Fruit fly (Drosophila melanogaster) whole organism, embryonic: ENCODE data around the gene Pif1B.

ENCODE experiments used
- Asciz ChIP-seq: fragments of 200-800 bp; sonication (Bioruptor generic); optimal IDR thresholded peaks from 2 replicates; lab custom pipeline; 2017; ENCODE audit warnings: missing biosample characterization, mild to moderate bottlenecking, missing genetic modification characterization, missing genetic modification reagents
- Bteb2 ChIP-seq: fragments of 200-800 bp; sonication (Bioruptor generic); optimal IDR thresholded peaks from 2 replicates; lab custom pipeline; 2016; ENCODE audit warnings: missing biosample characterization, missing genetic modification characterization
- CG14014 ChIP-seq: fragments of 200-800 bp; sonication (Bioruptor generic); IDR thresholded peaks from 2 replicates; pipeline ENCODE4 v1.3.6; 2022; ENCODE audit warnings: missing biosample characterization, missing genetic modification characterization
- CG17328 ChIP-seq: fragments of 200-800 bp; sonication (Bioruptor generic); IDR thresholded peaks from 2 replicates; pipeline ENCODE4 v1.3.6; 2022; ENCODE audit warnings: missing biosample characterization, missing genetic modification characterization
- CG18476 ChIP-seq: fragments of 200-800 bp; sonication (Bioruptor generic); optimal IDR thresholded peaks from 2 replicates; lab custom pipeline; 2016; ENCODE audit warnings: missing biosample characterization, mild to moderate bottlenecking, missing genetic modification characterization
- CG2129 ChIP-seq: fragments of 200-800 bp; sonication (Bioruptor generic); IDR thresholded peaks from 2 replicates; pipeline ENCODE4 v1.3.6; 2022; ENCODE audit warnings: missing biosample characterization, missing genetic modification characterization; ENCODE audit not compliant: partially characterized antibody
- CG2202 ChIP-seq: fragments of 200-800 bp; sonication (Bioruptor generic); optimal IDR thresholded peaks from 2 replicates; lab custom pipeline; 2018; ENCODE audit warnings: missing biosample characterization, mild to moderate bottlenecking, missing genetic modification characterization
- CG2712 ChIP-seq: fragments of 200-800 bp; optimal IDR thresholded peaks from 3 replicates; lab custom pipeline; 2019; ENCODE audit warnings: missing biosample characterization, mild to moderate bottlenecking, missing genetic modification characterization, moderate library complexity
- CG33557 ChIP-seq: fragments of 200-800 bp; sonication (Bioruptor generic); optimal IDR thresholded peaks from 2 replicates; lab custom pipeline; 2019; ENCODE audit warnings: missing biosample characterization, mild to moderate bottlenecking, missing genetic modification characterization, moderate library complexity
- CG4360 ChIP-seq: fragments of 200-800 bp; sonication (Bioruptor generic); IDR thresholded peaks from 2 replicates; pipeline ENCODE4 v1.3.6; 2022; ENCODE audit warnings: missing biosample characterization, missing genetic modification characterization
- CG6683 ChIP-seq: fragments of 200-800 bp; sonication (Bioruptor generic); optimal IDR thresholded peaks from 2 replicates; lab custom pipeline; 2017; ENCODE audit warnings: missing biosample characterization, mild to moderate bottlenecking, missing genetic modification characterization, missing genetic modification reagents
- CG6813 ChIP-seq: fragments of 200-800 bp; sonication (Bioruptor generic); optimal IDR thresholded peaks from 2 replicates; lab custom pipeline; 2017; ENCODE audit warnings: missing biosample characterization, missing genetic modification characterization, mild to moderate bottlenecking, moderate library complexity, missing genetic modification reagents
- CG7839 ChIP-seq: fragments of 200-800 bp; sonication (Bioruptor generic); optimal IDR thresholded peaks from 3 replicates; lab custom pipeline; 2018; ENCODE audit warnings: missing biosample characterization, mild to moderate bottlenecking, missing genetic modification characterization, moderate library complexity
- CG8944 ChIP-seq: fragments of 200-800 bp; sonication (Bioruptor generic); optimal IDR thresholded peaks from 3 replicates; lab custom pipeline; 2016; ENCODE audit warnings: missing biosample characterization, missing genetic modification characterization
- CG9727 ChIP-seq: fragments of 200-800 bp; sonication (Bioruptor generic); optimal IDR thresholded peaks from 3 replicates; lab custom pipeline; 2017; ENCODE audit warnings: missing biosample characterization, mild to moderate bottlenecking, missing genetic modification characterization
- Dll ChIP-seq: fragments of 200-800 bp; sonication (Bioruptor generic); IDR thresholded peaks from 4 replicates; pipeline ENCODE4 v1.3.6; 2022; ENCODE audit warnings: missing biosample characterization, missing genetic modification characterization; ENCODE audit not compliant: partially characterized antibody
- Hey ChIP-seq: fragments of 200-800 bp; sonication (Bioruptor generic); optimal IDR thresholded peaks from 3 replicates; lab custom pipeline; 2018; ENCODE audit warnings: missing biosample characterization, mild to moderate bottlenecking, missing genetic modification characterization
- Hr3 ChIP-seq: fragments of 200-800 bp; sonication (Bioruptor generic); optimal IDR thresholded peaks from 3 replicates; lab custom pipeline; 2016; ENCODE audit warnings: missing biosample characterization, missing genetic modification characterization
- Lhr ChIP-seq: fragments of 200-800 bp; sonication (Bioruptor generic); optimal IDR thresholded peaks from 3 replicates; lab custom pipeline; 2017; ENCODE audit warnings: mild to moderate bottlenecking, missing biosample characterization, missing genetic modification reagents, missing genetic modification characterization
- MBD-R2 ChIP-seq: fragments of 200-800 bp; sonication (Bioruptor generic); IDR thresholded peaks from 2 replicates; pipeline ENCODE4 v1.3.6; 2022; ENCODE audit warnings: missing biosample characterization, missing genetic modification characterization
- Nf-YC ChIP-seq: fragments of 200-800 bp; optimal IDR thresholded peaks from 3 replicates; lab custom pipeline; 2019; ENCODE audit warnings: missing biosample characterization, mild to moderate bottlenecking, missing genetic modification characterization, moderate library complexity
- Oaz ChIP-seq: fragments of 200-800 bp; sonication (Bioruptor generic); IDR thresholded peaks from 2 replicates; pipeline ENCODE4 v1.3.6; 2022; ENCODE audit warnings: missing biosample characterization, missing genetic modification characterization
- Spps ChIP-seq: fragments of 200-800 bp; sonication (Bioruptor generic); optimal IDR thresholded peaks from 2 replicates; lab custom pipeline; 2018; ENCODE audit warnings: missing biosample characterization, mild to moderate bottlenecking, missing genetic modification characterization
- Sry-β ChIP-seq: fragments of 200-800 bp; sonication (Bioruptor generic); optimal IDR thresholded peaks from 2 replicates; lab custom pipeline; 2018; ENCODE audit warnings: missing biosample characterization, mild to moderate bottlenecking, missing genetic modification characterization, moderate library complexity
- Taf1 ChIP-seq: fragments of 200-800 bp; sonication (Bioruptor generic); IDR thresholded peaks from 2 replicates; pipeline ENCODE4 v1.3.6; 2022; ENCODE audit warnings: missing biosample characterization, missing genetic modification characterization
- YL-1 ChIP-seq: fragments of 200-800 bp; sonication (Bioruptor generic); optimal IDR thresholded peaks from 3 replicates; lab custom pipeline; 2017; ENCODE audit warnings: missing biosample characterization, mild to moderate bottlenecking, missing genetic modification characterization
- caup ChIP-seq: fragments of 200-800 bp; sonication (Bioruptor generic); optimal IDR thresholded peaks from 3 replicates; lab custom pipeline; 2017; ENCODE audit warnings: missing biosample characterization, mild to moderate bottlenecking, missing genetic modification characterization, moderate library complexity; ENCODE audit not compliant: severe bottlenecking
- chn ChIP-seq: fragments of 200-800 bp; sonication (Bioruptor generic); optimal IDR thresholded peaks from 2 replicates; lab custom pipeline; 2016; ENCODE audit warnings: missing biosample characterization, missing genetic modification characterization
- ci ChIP-seq: fragments of 200-800 bp; sonication (Bioruptor generic); IDR thresholded peaks from 3 replicates; pipeline ENCODE4 v1.3.6; 2022; ENCODE audit warnings: missing biosample characterization, missing genetic modification characterization
- crp ChIP-seq, 2 experiments: fragments of 200-800 bp; sonication (Bioruptor generic); optimal IDR thresholded peaks; 2 replicates in 1 of 2; 3 replicates in 1 of 2; lab custom pipeline; 2017; ENCODE audit warnings: missing biosample characterization in 2 of 2, missing genetic modification characterization in 2 of 2, mild to moderate bottlenecking in 1 of 2, moderate library complexity in 1 of 2
- dmrt11E ChIP-seq: fragments of 200-800 bp; sonication (Bioruptor generic); optimal IDR thresholded peaks from 3 replicates; lab custom pipeline; 2018; ENCODE audit warnings: missing biosample characterization, mild to moderate bottlenecking, missing genetic modification characterization, moderate library complexity
- dysf ChIP-seq: fragments of 200-800 bp; sonication (Bioruptor generic); IDR thresholded peaks from 3 replicates; pipeline ENCODE4 v1.3.6; 2022; ENCODE audit warnings: missing biosample characterization, missing genetic modification characterization
- ewg ChIP-seq: fragments of 200-800 bp; sonication (Bioruptor generic); optimal IDR thresholded peaks from 3 replicates; lab custom pipeline; 2017; ENCODE audit warnings: mild to moderate bottlenecking, missing biosample characterization, missing genetic modification reagents, missing genetic modification characterization
- gcm2 ChIP-seq: fragments of 200-800 bp; sonication (Bioruptor generic); optimal IDR thresholded peaks from 2 replicates; lab custom pipeline; 2016; ENCODE audit warnings: missing biosample characterization, missing genetic modification characterization
- hbn ChIP-seq: fragments of 200-800 bp; sonication (Bioruptor generic); IDR thresholded peaks from 2 replicates; pipeline ENCODE4 v1.3.6; 2022; ENCODE audit warnings: missing biosample characterization, missing genetic modification characterization; ENCODE audit not compliant: partially characterized antibody
- nom ChIP-seq: fragments of 200-800 bp; sonication (Bioruptor generic); optimal IDR thresholded peaks from 2 replicates; lab custom pipeline; 2017; ENCODE audit warnings: missing biosample characterization, missing genetic modification characterization, mild to moderate bottlenecking, moderate library complexity, missing genetic modification reagents
- pan ChIP-seq, 4 experiments: fragments of >200 bp in 3 of 4; fragments of 200-800 bp in 1 of 4; sonication (Bioruptor generic) in 1 of 4; optimal IDR thresholded peaks in 3 of 4; IDR thresholded peaks in 1 of 4; 2 replicates each; pipeline versions ENCODE4 v1.3.6 to Lab custom; 2017 to 2022; ENCODE audit warnings: missing biosample characterization in 2 of 4, missing genetic modification characterization in 2 of 4, mixed read lengths in 1 of 4
- pho ChIP-seq: fragments of 200-800 bp; sonication (Bioruptor generic); optimal IDR thresholded peaks from 2 replicates; lab custom pipeline; 2016; ENCODE audit warnings: missing biosample characterization, missing genetic modification characterization
- rib ChIP-seq: fragments of 200-800 bp; sonication (Bioruptor generic); IDR thresholded peaks from 2 replicates; pipeline ENCODE4 v1.3.6; 2022; ENCODE audit warnings: missing biosample characterization, missing genetic modification characterization
- run ChIP-seq: fragments of 200-800 bp; sonication (Bioruptor generic); optimal IDR thresholded peaks from 3 replicates; lab custom pipeline; 2018; ENCODE audit warnings: missing biosample characterization, mild to moderate bottlenecking, missing genetic modification characterization
- sc ChIP-seq, 3 experiments: fragments of >200 bp in 2 of 3; fragments of 200-800 bp in 1 of 3; sonication (Bioruptor generic) in 1 of 3; optimal IDR thresholded peaks; 2 replicates in 2 of 3; 3 replicates in 1 of 3; lab custom pipeline; 2017; ENCODE audit warnings: mild to moderate bottlenecking in 1 of 3, missing biosample characterization in 1 of 3, missing genetic modification characterization in 1 of 3, missing genetic modification reagents in 1 of 3
- sens-2 ChIP-seq: fragments of 200-800 bp; sonication (Bioruptor generic); IDR thresholded peaks from 2 replicates; pipeline ENCODE4 v1.3.6; 2022; ENCODE audit warnings: missing biosample characterization, missing genetic modification characterization
- sim ChIP-seq: fragments of 200-800 bp; sonication (Bioruptor generic); IDR thresholded peaks from 2 replicates; pipeline ENCODE4 v1.3.6; 2022; ENCODE audit warnings: missing biosample characterization, missing genetic modification characterization
- slbo ChIP-seq: fragments of 200-800 bp; sonication (Bioruptor generic); IDR thresholded peaks from 2 replicates; pipeline ENCODE4 v1.3.6; 2022; ENCODE audit warnings: missing biosample characterization, missing genetic modification characterization
- trem ChIP-seq: fragments of 200-800 bp; optimal IDR thresholded peaks from 3 replicates; lab custom pipeline; 2019; ENCODE audit warnings: missing biosample characterization, mild to moderate bottlenecking, missing genetic modification characterization, moderate library complexity
- trh ChIP-seq: fragments of 200-800 bp; sonication (Bioruptor generic); optimal IDR thresholded peaks from 2 replicates; lab custom pipeline; 2016; ENCODE audit warnings: missing biosample characterization, missing genetic modification characterization
- usp ChIP-seq: fragments of >200 bp; optimal IDR thresholded peaks from 2 replicates; lab custom pipeline; 2017; ENCODE audit warnings: missing biosample characterization, missing genetic modification characterization
- wor ChIP-seq: fragments of 200-800 bp; sonication (Bioruptor generic); IDR thresholded peaks from 2 replicates; pipeline ENCODE4 v1.3.6; 2022; ENCODE audit warnings: missing biosample characterization, missing genetic modification characterization

The Pif1B gene

dm6 chr3R:8823761-8824499 lies 23.0 kb upstream of the Pif1B start, which contains the start of the genes IscU and CG8379 (continued):
- TF ChIP-seq caup (no peak), pan (optimal IDR thresholded peaks at IDR 0.05; lab: Kevin White, UChicago) (no peak), pan (GFP tag; optimal IDR thresholded peaks at IDR 0.05 in 1 of 2, IDR thresholded peaks at IDR 0.05 in 1 of 2) (no peak), CG8944 (GFP tag; lab: Kevin White, UChicago) (no peak), run (tag; lab: Kevin White, UChicago) (no peak), Hr3 (GFP tag; lab: Kevin White, UChicago) (no peak), CG6683 (GFP tag; lab: Kevin White, UChicago) (no peak), dmrt11E (tag; lab: Kevin White, UChicago) (no peak), CG2129 (GFP tag; lab: Robert Waterston, UW) (peak; percentile 34; the same call in 1 of the 2 replicates), CG17328 (GFP tag; lab: Robert Waterston, UW) (no peak), chn (GFP tag; lab: Kevin White, UChicago) (no peak), hbn (GFP tag; lab: Robert Waterston, UW) (peak; percentile 69; the same call in 1 of the 2 replicates), Oaz (GFP tag; lab: Robert Waterston, UW) (no peak), Spps (tag; lab: Kevin White, UChicago) (no peak), Asciz (GFP tag; lab: Kevin White, UChicago) (no peak), CG14014 (no peak), nom (GFP tag; lab: Kevin White, UChicago) (no peak), Nf-YC (tag; lab: Kevin White, UChicago) (no peak), rib (GFP tag; lab: Robert Waterston, UW) (no peak), trem (peak; percentile 98), Hey (no peak), crp (GFP tag; optimal IDR thresholded peaks at IDR 0.05; lab: Kevin White, UChicago) (peak; percentile 45 to 93), gcm2 (GFP tag; lab: Kevin White, UChicago) (no peak), dysf (GFP tag; lab: Robert Waterston, UW) (no peak), slbo (no peak), wor (no peak), ewg (GFP tag; lab: Kevin White, UChicago) (no peak), YL-1 (GFP tag; lab: Kevin White, UChicago) (peak; percentile 87), MBD-R2 (GFP tag; lab: Robert Waterston, UW) (peak; percentile 77), trh (no peak), CG33557 (peak; percentile 36), Bteb2 (GFP tag; lab: Kevin White, UChicago) (no peak), CG2202 (tag; lab: Kevin White, UChicago) (no peak), Taf1 (GFP tag; lab: Robert Waterston, UW) (no peak), usp (GFP tag; lab: Kevin White, UChicago) (no peak), CG2712 (tag; lab: Kevin White, UChicago) (peak; percentile 56), CG18476 (GFP tag; lab: Kevin White, UChicago) (no peak), sens-2 (GFP tag; lab: Robert Waterston, UW) (no peak), ci (no peak), pho (no peak), sim (GFP tag; lab: Robert Waterston, UW) (no peak), CG9727 (GFP tag; lab: Kevin White, UChicago) (no peak), CG7839 (tag; lab: Kevin White, UChicago) (no peak), Lhr (GFP tag; lab: Kevin White, UChicago) (peak; percentile 58), sc (optimal IDR thresholded peaks at IDR 0.05; lab: Kevin White, UChicago) (no peak), sc (GFP tag; optimal IDR thresholded peaks at IDR 0.05; lab: Kevin White, UChicago) (no peak), CG4360 (no peak), Sry-β (no peak), CG6813 (GFP tag; lab: Kevin White, UChicago) (no peak), Dll (GFP tag; lab: Robert Waterston, UW) (peak; percentile 81)
